Worm (Caenorhabditis elegans) whole organism, young adult: ENCODE data around the gene oig-2.
"Not testable (repeated sequence)": the region's sequence is repeated elsewhere in the genome, so short reads cannot be mapped to it uniquely, and the experiment has no call there.

Experiments
- B0019.2 ChIP-seq: fragments of 200-800 bp; sonication (Bioruptor generic); conservative IDR thresholded peaks from 2 replicates; pipeline ENCODE4 v1.3.6; 2022; ENCODE audit warnings: missing genetic modification reagents, missing genetic modification characterization, missing compliant biosample characterization
- B0261.1 ChIP-seq: sonication (generic microtip); optimal IDR thresholded peaks from 2 replicates; lab custom pipeline; 2016; ENCODE audit warnings: mild to moderate bottlenecking, missing genetic modification characterization, moderate library complexity, missing compliant biosample characterization
- D2030.7 ChIP-seq: fragments of 200-800 bp; sonication (Bioruptor generic); IDR thresholded peaks from 2 replicates; pipeline ENCODE4 v1.3.6; 2022; ENCODE audit warnings: missing genetic modification reagents, missing genetic modification characterization, missing compliant biosample characterization
- F33H1.4 ChIP-seq: fragments of 200-800 bp; sonication (Bioruptor generic); IDR thresholded peaks from 2 replicates; pipeline ENCODE4 v1.3.6; 2022; ENCODE audit warnings: missing genetic modification reagents, missing genetic modification characterization, missing compliant biosample characterization
- F57C9.4 ChIP-seq: sonication (generic microtip); optimal IDR thresholded peaks from 2 replicates; lab custom pipeline; 2017; ENCODE audit warnings: mild to moderate bottlenecking, missing genetic modification characterization, missing compliant biosample characterization
- K12H6.12 ChIP-seq: fragments of 200-800 bp; sonication (Bioruptor generic); optimal IDR thresholded peaks from 2 replicates; lab custom pipeline; 2018; ENCODE audit warnings: mild to moderate bottlenecking, missing genetic modification characterization, missing compliant biosample characterization
- ZK185.1 ChIP-seq: sonication (generic microtip); optimal IDR thresholded peaks from 2 replicates; lab custom pipeline; 2016; ENCODE audit warnings: mild to moderate bottlenecking, missing genetic modification characterization, missing compliant biosample characterization; ENCODE audit not compliant: poor library complexity, severe bottlenecking
- attf-3 ChIP-seq: fragments of 200-800 bp; sonication (Bioruptor generic); conservative IDR thresholded peaks from 2 replicates; pipeline ENCODE4 v1.3.6; 2022; ENCODE audit warnings: missing genetic modification reagents, missing genetic modification characterization, missing compliant biosample characterization
- attf-5 ChIP-seq: fragments of 200-800 bp; sonication (Bioruptor generic); optimal IDR thresholded peaks from 2 replicates; lab custom pipeline; 2018; ENCODE audit warnings: mild to moderate bottlenecking, missing genetic modification characterization, missing compliant biosample characterization
- ceh-91 ChIP-seq: fragments of 200-800 bp; sonication (Bioruptor generic); IDR thresholded peaks from 2 replicates; pipeline ENCODE4 v1.3.6; 2022; ENCODE audit warnings: missing genetic modification reagents, missing genetic modification characterization, missing compliant biosample characterization
- dox-1 ChIP-seq: fragments of 200-800 bp; sonication (Bioruptor generic); IDR thresholded peaks from 2 replicates; pipeline ENCODE4 v1.3.6; 2022; ENCODE audit warnings: missing genetic modification reagents, missing genetic modification characterization, missing compliant biosample characterization
- gei-17 ChIP-seq: fragments of 200-800 bp; sonication (Bioruptor generic); optimal IDR thresholded peaks from 2 replicates; lab custom pipeline; 2018; ENCODE audit warnings: mild to moderate bottlenecking, missing genetic modification characterization, missing compliant biosample characterization
- hlh-12 ChIP-seq: sonication (generic microtip); optimal IDR thresholded peaks from 2 replicates; lab custom pipeline; 2016; ENCODE audit warnings: missing genetic modification characterization, missing compliant biosample characterization
- hmg-1.2 ChIP-seq: fragments of 200-800 bp; sonication (Bioruptor generic); IDR thresholded peaks from 2 replicates; pipeline ENCODE4 v1.3.6; 2022; ENCODE audit warnings: missing genetic modification reagents, missing genetic modification characterization, missing compliant biosample characterization
- hsf-1 ChIP-seq: fragments of 200-800 bp; sonication (Bioruptor generic); IDR thresholded peaks from 2 replicates; pipeline ENCODE4 v1.3.6; 2022; ENCODE audit warnings: missing genetic modification reagents, missing genetic modification characterization, missing compliant biosample characterization
- let-526 ChIP-seq: fragments of 200-800 bp; sonication (Bioruptor generic); IDR thresholded peaks from 2 replicates; pipeline ENCODE4 v1.3.6; 2022; ENCODE audit warnings: missing genetic modification reagents, missing genetic modification characterization, missing compliant biosample characterization
- let-607 ChIP-seq, 2 experiments: fragments of 200-800 bp in 1 of 2; sonication (Bioruptor generic) in 1 of 2; sonication (generic microtip) in 1 of 2; optimal IDR thresholded peaks; 2 replicates each; lab custom pipeline; 2016 to 2018; ENCODE audit warnings: mild to moderate bottlenecking in 2 of 2, missing compliant biosample characterization in 2 of 2, missing genetic modification characterization in 2 of 2, moderate library complexity in 2 of 2, missing genotype in 1 of 2
- lsl-1 ChIP-seq: fragments of 200-800 bp; sonication (Bioruptor generic); optimal IDR thresholded peaks from 2 replicates; lab custom pipeline; 2018; ENCODE audit warnings: mild to moderate bottlenecking, missing genetic modification characterization, moderate library complexity, missing compliant biosample characterization
- madf-3 ChIP-seq: fragments of 200-800 bp; sonication (Bioruptor generic); IDR thresholded peaks from 2 replicates; pipeline ENCODE4 v1.3.6; 2022; ENCODE audit warnings: missing genetic modification reagents, missing genetic modification characterization, missing compliant biosample characterization
- madf-6 ChIP-seq: fragments of 200-800 bp; sonication (Bioruptor generic); IDR thresholded peaks from 2 replicates; pipeline ENCODE4 v1.3.6; 2022; ENCODE audit warnings: missing genetic modification reagents, missing genetic modification characterization, missing compliant biosample characterization
- madf-8 ChIP-seq: fragments of 200-800 bp; sonication (Bioruptor generic); conservative IDR thresholded peaks from 2 replicates; pipeline ENCODE4 v1.3.6; 2022; ENCODE audit warnings: missing genetic modification reagents, missing genetic modification characterization, missing compliant biosample characterization
- mcd-1 ChIP-seq: fragments of 200-800 bp; sonication (Bioruptor generic); IDR thresholded peaks from 2 replicates; pipeline ENCODE4 v1.3.6; 2022; ENCODE audit warnings: missing genetic modification reagents, missing genetic modification characterization, missing compliant biosample characterization
- mel-28 ChIP-seq: sonication (generic microtip); optimal IDR thresholded peaks from 2 replicates; lab custom pipeline; 2016; ENCODE audit warnings: borderline replicate concordance, mild to moderate bottlenecking, missing genetic modification characterization, missing compliant biosample characterization
- nfyb-1 ChIP-seq: fragments of 200-800 bp; sonication (Bioruptor generic); IDR thresholded peaks from 2 replicates; pipeline ENCODE4 v1.3.6; 2022; ENCODE audit warnings: missing genetic modification reagents, missing genetic modification characterization, missing compliant biosample characterization
- nhr-80 ChIP-seq: sonication (generic microtip); optimal IDR thresholded peaks from 2 replicates; lab custom pipeline; 2016; ENCODE audit warnings: missing genetic modification characterization, missing compliant biosample characterization
- rcor-1 ChIP-seq: fragments of 200-800 bp; sonication (Bioruptor generic); IDR thresholded peaks from 2 replicates; pipeline ENCODE4 v1.3.6; 2022; ENCODE audit warnings: missing genetic modification reagents, missing genetic modification characterization, missing compliant biosample characterization
- repo-1 ChIP-seq: sonication (generic microtip); optimal IDR thresholded peaks from 2 replicates; lab custom pipeline; 2017; ENCODE audit warnings: mild to moderate bottlenecking, missing genetic modification characterization, missing compliant biosample characterization
- snpc-1.1 ChIP-seq: sonication (generic microtip); optimal IDR thresholded peaks from 2 replicates; lab custom pipeline; 2017; ENCODE audit warnings: missing genetic modification characterization, mild to moderate bottlenecking, missing compliant biosample characterization, antibody characterized with exemption, moderate library complexity, missing genotype, missing genetic modification reagents; ENCODE audit not compliant: insufficient read depth
- somi-1 ChIP-seq: fragments of 200-800 bp; sonication (Bioruptor generic); optimal IDR thresholded peaks from 2 replicates; lab custom pipeline; 2018; ENCODE audit warnings: mild to moderate bottlenecking, missing genetic modification characterization, missing compliant biosample characterization
- tlf-1 ChIP-seq: fragments of 200-800 bp; sonication (Bioruptor generic); optimal IDR thresholded peaks from 2 replicates; lab custom pipeline; 2018; ENCODE audit warnings: mild to moderate bottlenecking, missing genetic modification characterization, missing compliant biosample characterization
- xnd-1 ChIP-seq: sonication (generic microtip); optimal IDR thresholded peaks from 2 replicates; lab custom pipeline; 2016; ENCODE audit warnings: missing genotype, missing genetic modification reagents, missing genetic modification characterization, missing compliant biosample characterization
- ztf-25 ChIP-seq: fragments of 200-800 bp; sonication (Bioruptor generic); IDR thresholded peaks from 2 replicates; pipeline ENCODE4 v1.3.6; 2022; ENCODE audit warnings: missing genetic modification reagents, missing genetic modification characterization, missing compliant biosample characterization
- ztf-28 ChIP-seq: fragments of 200-800 bp; sonication (Bioruptor generic); IDR thresholded peaks from 2 replicates; pipeline ENCODE4 v1.3.6; 2022; ENCODE audit warnings: missing genetic modification reagents, missing genetic modification characterization, missing compliant biosample characterization

The oig-2 gene

ce11 chrII:13047106-13047505 lies 39.1 kb upstream of the oig-2 start, which contains the start of gene F42G4.7:
Gene F42G4.7, minus strand, starts transcription at chrII:13047290.
- TF ChIP-seq mcd-1 (GFP tag; lab: Robert Waterston, UW); ztf-25; let-526 (GFP tag; lab: Robert Waterston, UW): not testable (repeated sequence)

- TF ChIP-seq hmg-1.2 (GFP tag; lab: Robert Waterston, UW) (peak; percentile 21; the same call in 1 of the 2 replicates), nfyb-1 (GFP tag; lab: Robert Waterston, UW) (peak; percentile 10; the same call in 1 of the 2 replicates), madf-3 (GFP tag; lab: Robert Waterston, UW) (0 out of 2 replicates have a peak, but pooled peaks have one; percentile 41), hsf-1 (peak; percentile 73), dox-1 (GFP tag; lab: Robert Waterston, UW) (peak; percentile 56; the same call in 1 of the 2 replicates), B0019.2 (GFP tag; lab: Robert Waterston, UW) (0 out of 2 replicates have a peak, but pooled peaks have one; percentile 31), madf-8 (GFP tag; lab: Robert Waterston, UW) (peak; percentile 87), ztf-28 (GFP tag; lab: Robert Waterston, UW) (0 out of 2 replicates have a peak, but pooled peaks have one; percentile 68), F33H1.4 (GFP tag; lab: Robert Waterston, UW) (peak; percentile 90), ceh-91 (GFP tag; lab: Robert Waterston, UW) (peak; percentile 89), xnd-1 (tag; lab: Kevin White, UChicago) (peak; percentile 67), D2030.7 (GFP tag; lab: Robert Waterston, UW) (peak; percentile 81), mcd-1 (GFP tag; lab: Robert Waterston, UW) (0 out of 2 replicates have a peak, but pooled peaks have one; percentile 10), rcor-1 (GFP tag; lab: Robert Waterston, UW) (peak; percentile 21; the same call in 1 of the 2 replicates), madf-6 (GFP tag; lab: Robert Waterston, UW) (peak; percentile 97), lsl-1 (peak; percentile 79)
Observed at ce11 chrII:13043433-13044054, 35.6 kb upstream of the oig-2 start, which contains the start of gene puf-6. Gene puf-6, minus strand, starts transcription at chrII:13043445.

- peak; percentile 57; the same call in 1 of the 2 replicates for TF ChIP-seq mcd-1 (GFP tag; lab: Robert Waterston, UW)
- peak; percentile 24; the same call in 1 of the 2 replicates for TF ChIP-seq madf-6 (GFP tag; lab: Robert Waterston, UW)
Observed at ce11 chrII:13039141-13039540, 31.2 kb upstream of the oig-2 start.

ce11 chrII:13036717-13037116 lies 28.8 kb upstream of the oig-2 start, which contains the start of gene F18A11.3:
Gene F18A11.3, minus strand, starts transcription at chrII:13036841.
- TF ChIP-seq B0261.1 (tag; lab: Kevin White, UChicago) (no peak), attf-3 (no peak), tlf-1 (GFP tag; lab: Kevin White, UChicago) (no peak), gei-17 (no peak), snpc-1.1 (tag; lab: Kevin White, UChicago) (no peak), K12H6.12 (tag; lab: Kevin White, UChicago) (no peak), repo-1 (no peak), attf-5 (GFP tag; lab: Kevin White, UChicago) (peak; percentile 40), mcd-1 (GFP tag; lab: Robert Waterston, UW) (peak; percentile 80), ztf-28 (GFP tag; lab: Robert Waterston, UW) (no peak), let-607 (tag; optimal IDR thresholded peaks at IDR 0.05; lab: Kevin White, UChicago) (peak; percentile 70 to 90), madf-3 (GFP tag; lab: Robert Waterston, UW) (no peak), hlh-12 (tag; lab: Kevin White, UChicago) (no peak), somi-1 (GFP tag; lab: Kevin White, UChicago) (no peak), nhr-80 (tag; lab: Kevin White, UChicago) (peak; percentile 11), mel-28 (no peak), ZK185.1 (no peak), F33H1.4 (GFP tag; lab: Robert Waterston, UW) (no peak), F57C9.4 (tag; lab: Kevin White, UChicago) (no peak)
